Fruit fly (Drosophila melanogaster) whole organism, prepupa: Measurements from ENCODE around the gene Pph13.

Experiments
- Blimp-1 ChIP-seq: fragments of 200-800 bp; sonication (Bioruptor generic); optimal IDR thresholded peaks from 3 replicates; lab custom pipeline; 2017; ENCODE audit warnings: missing biosample characterization, missing genetic modification characterization, mild to moderate bottlenecking, moderate library complexity, missing genetic modification reagents
- CG10669 ChIP-seq: fragments of 200-800 bp; sonication (Bioruptor generic); optimal IDR thresholded peaks from 3 replicates; lab custom pipeline; 2018; ENCODE audit warnings: missing biosample characterization, mild to moderate bottlenecking, missing genetic modification characterization, moderate library complexity
- CG11294 ChIP-seq: fragments of 200-800 bp; sonication (Bioruptor generic); IDR thresholded peaks from 2 replicates; pipeline ENCODE4 v1.3.6; 2022; ENCODE audit warnings: missing biosample characterization, missing genetic modification characterization
- CG11762 ChIP-seq: fragments of 200-800 bp; sonication (Bioruptor generic); optimal IDR thresholded peaks from 3 replicates; lab custom pipeline; 2016; ENCODE audit warnings: missing biosample characterization, missing genetic modification characterization; ENCODE audit not compliant: insufficient read depth
- CG11902 ChIP-seq: fragments of 200-800 bp; sonication (Bioruptor generic); optimal IDR thresholded peaks from 3 replicates; lab custom pipeline; 2016; ENCODE audit warnings: missing biosample characterization, missing genetic modification characterization
- CG1621 ChIP-seq: fragments of 200-800 bp; sonication (Bioruptor generic); optimal IDR thresholded peaks from 3 replicates; lab custom pipeline; 2018; ENCODE audit warnings: missing biosample characterization, mild to moderate bottlenecking, missing genetic modification characterization
- CG16779 ChIP-seq: fragments of 200-800 bp; sonication (Bioruptor generic); optimal IDR thresholded peaks from 3 replicates; lab custom pipeline; 2017; ENCODE audit warnings: missing biosample characterization, mild to moderate bottlenecking, missing genetic modification characterization
- CG3032 ChIP-seq: fragments of 200-800 bp; optimal IDR thresholded peaks from 2 replicates; lab custom pipeline; 2019; ENCODE audit warnings: missing biosample characterization, mild to moderate bottlenecking, missing genetic modification characterization, moderate library complexity
- CG31627 ChIP-seq: fragments of 200-800 bp; sonication (Bioruptor generic); optimal IDR thresholded peaks from 3 replicates; lab custom pipeline; 2016; ENCODE audit warnings: missing biosample characterization, missing genetic modification characterization
- CG34406 ChIP-seq: fragments of 200-800 bp; sonication (Bioruptor generic); optimal IDR thresholded peaks from 3 replicates; lab custom pipeline; 2016; ENCODE audit warnings: missing biosample characterization, missing genetic modification characterization
- CG3919 ChIP-seq: fragments of 200-800 bp; sonication (Bioruptor generic); optimal IDR thresholded peaks from 3 replicates; lab custom pipeline; 2016; ENCODE audit warnings: missing biosample characterization, missing genetic modification characterization
- CG4318 ChIP-seq: fragments of 200-800 bp; sonication (Bioruptor generic); optimal IDR thresholded peaks from 3 replicates; lab custom pipeline; 2017; ENCODE audit warnings: missing biosample characterization, mild to moderate bottlenecking, missing genetic modification characterization
- CG6792 ChIP-seq: fragments of 200-800 bp; sonication (Bioruptor generic); optimal IDR thresholded peaks from 3 replicates; lab custom pipeline; 2016; ENCODE audit warnings: missing biosample characterization, missing genetic modification characterization
- CG6808 ChIP-seq: fragments of 200-800 bp; sonication (Bioruptor generic); optimal IDR thresholded peaks from 3 replicates; lab custom pipeline; 2017; ENCODE audit warnings: missing biosample characterization, missing genetic modification characterization, mild to moderate bottlenecking, moderate library complexity, missing genetic modification reagents
- CG6854 ChIP-seq: fragments of 200-800 bp; sonication (Bioruptor generic); optimal IDR thresholded peaks from 2 replicates; lab custom pipeline; 2017; ENCODE audit warnings: missing biosample characterization, mild to moderate bottlenecking, missing genetic modification characterization
- CG7368 ChIP-seq: fragments of 200-800 bp; sonication (Bioruptor generic); optimal IDR thresholded peaks from 3 replicates; lab custom pipeline; 2016; ENCODE audit warnings: missing biosample characterization, missing genetic modification characterization
- CG8119 ChIP-seq: fragments of 200-800 bp; sonication (Bioruptor generic); IDR thresholded peaks from 3 replicates; pipeline ENCODE4 v1.3.6; 2022; ENCODE audit warnings: missing biosample characterization, missing genetic modification characterization
- CG8632 ChIP-seq: fragments of 200-800 bp; sonication (Bioruptor generic); optimal IDR thresholded peaks from 3 replicates; lab custom pipeline; 2016; ENCODE audit warnings: missing biosample characterization, missing genetic modification characterization
- CG9139 ChIP-seq: fragments of 200-800 bp; sonication (Bioruptor generic); optimal IDR thresholded peaks from 3 replicates; lab custom pipeline; 2017; ENCODE audit warnings: missing biosample characterization, mild to moderate bottlenecking, missing genetic modification characterization
- Eip78C ChIP-seq: fragments of 200-800 bp; sonication (Bioruptor generic); peaks from one replicate; lab custom pipeline; 2016; ENCODE audit warnings: missing biosample characterization, missing genetic modification characterization
- Eip93F ChIP-seq: fragments of 200-800 bp; sonication (Bioruptor generic); optimal IDR thresholded peaks from 2 replicates; lab custom pipeline; 2016; ENCODE audit warnings: missing biosample characterization, mild to moderate bottlenecking, missing genetic modification characterization
- Ets21C ChIP-seq: fragments of 200-800 bp; sonication (Bioruptor generic); optimal IDR thresholded peaks from 3 replicates; lab custom pipeline; 2016; ENCODE audit warnings: missing biosample characterization, missing genetic modification characterization
- Ets96B ChIP-seq: fragments of 200-800 bp; optimal IDR thresholded peaks from 2 replicates; lab custom pipeline; 2019; ENCODE audit warnings: missing biosample characterization, mild to moderate bottlenecking, missing genetic modification characterization, moderate library complexity
- Hr4 ChIP-seq: fragments of 200-800 bp; sonication (Bioruptor generic); optimal IDR thresholded peaks from 3 replicates; lab custom pipeline; 2016; ENCODE audit warnings: missing biosample characterization, missing genetic modification characterization
- Met ChIP-seq: fragments of 200-800 bp; sonication (Bioruptor generic); optimal IDR thresholded peaks from 3 replicates; lab custom pipeline; 2016; ENCODE audit warnings: missing biosample characterization, missing genetic modification characterization
- OdsH ChIP-seq: fragments of 200-800 bp; sonication (Bioruptor generic); optimal IDR thresholded peaks from 3 replicates; lab custom pipeline; 2016; ENCODE audit warnings: missing biosample characterization, missing genetic modification characterization
- Smox ChIP-seq: fragments of 200-800 bp; sonication (Bioruptor generic); optimal IDR thresholded peaks from 3 replicates; lab custom pipeline; 2016; ENCODE audit warnings: missing biosample characterization, missing genetic modification characterization
- Sox102F ChIP-seq: fragments of 200-800 bp; sonication (Bioruptor generic); optimal IDR thresholded peaks from 2 replicates; lab custom pipeline; 2016; ENCODE audit warnings: missing biosample characterization, mild to moderate bottlenecking, missing genetic modification characterization
- Sox14 ChIP-seq: fragments of 200-800 bp; sonication (Bioruptor generic); optimal IDR thresholded peaks from 3 replicates; lab custom pipeline; 2016; ENCODE audit warnings: missing biosample characterization, missing genetic modification characterization
- Sox15 ChIP-seq: fragments of 200-800 bp; sonication (Bioruptor generic); optimal IDR thresholded peaks from 3 replicates; lab custom pipeline; 2016; ENCODE audit warnings: missing biosample characterization, missing genetic modification characterization
- achi ChIP-seq: fragments of 200-800 bp; sonication (Bioruptor generic); optimal IDR thresholded peaks from 3 replicates; lab custom pipeline; 2016; ENCODE audit warnings: missing biosample characterization, missing genetic modification characterization
- acj6 ChIP-seq: fragments of 200-800 bp; sonication (Bioruptor generic); optimal IDR thresholded peaks from 3 replicates; lab custom pipeline; 2016; ENCODE audit warnings: missing biosample characterization, missing genetic modification characterization
- cyc ChIP-seq: fragments of 200-800 bp; sonication (Bioruptor generic); optimal IDR thresholded peaks from 3 replicates; lab custom pipeline; 2016; ENCODE audit warnings: missing biosample characterization, missing genetic modification characterization
- dac ChIP-seq: fragments of 200-800 bp; sonication (Bioruptor generic); optimal IDR thresholded peaks from 2 replicates; lab custom pipeline; 2017; ENCODE audit warnings: missing biosample characterization, mild to moderate bottlenecking, missing genetic modification characterization
- dsx ChIP-seq: fragments of 200-800 bp; optimal IDR thresholded peaks from 3 replicates; lab custom pipeline; 2019; ENCODE audit warnings: missing biosample characterization, mild to moderate bottlenecking, missing genetic modification characterization, moderate library complexity; ENCODE audit not compliant: poor library complexity, severe bottlenecking
- eg ChIP-seq: fragments of 200-800 bp; sonication (Bioruptor generic); IDR thresholded peaks from 3 replicates; pipeline ENCODE4 v1.3.6; 2022; ENCODE audit warnings: missing biosample characterization, missing genetic modification characterization
- fd59A ChIP-seq: fragments of 200-800 bp; sonication (Bioruptor generic); optimal IDR thresholded peaks from 2 replicates; lab custom pipeline; 2017; ENCODE audit warnings: missing biosample characterization, mild to moderate bottlenecking, missing genetic modification characterization, missing genetic modification reagents
- fd85E ChIP-seq: fragments of 200-800 bp; sonication (Bioruptor generic); optimal IDR thresholded peaks from 3 replicates; lab custom pipeline; 2016; ENCODE audit warnings: missing biosample characterization, missing genetic modification characterization
- fkh ChIP-seq: fragments of 200-800 bp; sonication (Bioruptor generic); optimal IDR thresholded peaks from 3 replicates; lab custom pipeline; 2017; ENCODE audit warnings: missing biosample characterization, mild to moderate bottlenecking, missing genetic modification characterization, moderate library complexity
- lz ChIP-seq: fragments of 200-800 bp; sonication (Bioruptor generic); optimal IDR thresholded peaks from 3 replicates; lab custom pipeline; 2016; ENCODE audit warnings: missing biosample characterization, missing genetic modification characterization
- net ChIP-seq: fragments of 200-800 bp; sonication (Bioruptor generic); optimal IDR thresholded peaks from 3 replicates; lab custom pipeline; 2016; ENCODE audit warnings: missing biosample characterization, missing genetic modification characterization
- pdm3 ChIP-seq: fragments of 200-800 bp; sonication (Bioruptor generic); optimal IDR thresholded peaks from 3 replicates; lab custom pipeline; 2016; ENCODE audit warnings: missing biosample characterization, missing genetic modification characterization
- spab ChIP-seq: fragments of 200-800 bp; sonication (Bioruptor generic); optimal IDR thresholded peaks from 2 replicates; lab custom pipeline; 2017; ENCODE audit warnings: missing biosample characterization, mild to moderate bottlenecking, missing genetic modification characterization, missing genetic modification reagents
- ss ChIP-seq, 2 experiments: fragments of 200-800 bp; sonication (Bioruptor generic); optimal IDR thresholded peaks; 2 replicates in 1 of 2; 3 replicates in 1 of 2; lab custom pipeline; 2017 to 2018; ENCODE audit warnings: mild to moderate bottlenecking in 2 of 2, missing biosample characterization in 2 of 2, missing genetic modification characterization in 2 of 2, moderate library complexity in 1 of 2
- svp ChIP-seq: fragments of 200-800 bp; sonication (Bioruptor generic); peaks from one replicate; lab custom pipeline; 2016; ENCODE audit warnings: missing biosample characterization, missing genetic modification characterization
- vri ChIP-seq: fragments of 200-800 bp; sonication (Bioruptor generic); optimal IDR thresholded peaks from 3 replicates; lab custom pipeline; 2016; ENCODE audit warnings: missing biosample characterization, mild to moderate bottlenecking, missing genetic modification characterization

Gene Pph13

DNA sequence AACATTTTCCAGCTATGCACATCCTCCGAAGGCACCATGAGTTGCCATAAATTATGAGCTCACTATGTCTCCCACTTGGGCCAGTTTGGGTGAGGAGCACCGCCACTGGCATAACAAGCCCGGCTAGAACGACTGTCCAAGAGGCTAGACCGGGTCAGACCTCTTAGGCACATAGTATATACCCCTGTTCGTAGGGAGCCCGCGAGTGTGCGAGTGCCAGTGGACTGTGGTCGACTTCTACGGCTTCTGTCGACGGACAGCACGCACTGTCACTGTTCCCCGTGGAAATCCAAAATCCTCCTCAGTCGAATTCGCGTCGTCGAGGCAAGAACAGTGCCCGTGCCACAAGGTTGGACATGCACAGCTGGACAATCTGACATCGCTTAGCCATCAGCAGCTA is at the start of gene Pph13:
Gene Pph13 (plus strand): TSS at position 301 of the 400 bp plus-strand sequence.
- TF ChIP-seq CG9139 (GFP tag; lab: Kevin White, UChicago) (no peak), Sox15 (GFP tag; lab: Kevin White, UChicago) (no peak), CG4318 (no peak), Sox14 (GFP tag; lab: Kevin White, UChicago) (no peak), net (GFP tag; lab: Kevin White, UChicago) (no peak), Eip78C (GFP tag; lab: Kevin White, UChicago) (no peak), CG1621 (no peak), CG11902 (no peak), CG31627 (no peak), Met (GFP tag; lab: Kevin White, UChicago) (no peak), OdsH (GFP tag; lab: Kevin White, UChicago) (no peak)
- TF ChIP-seq, all 60 proteins: peak for 0

DNA sequence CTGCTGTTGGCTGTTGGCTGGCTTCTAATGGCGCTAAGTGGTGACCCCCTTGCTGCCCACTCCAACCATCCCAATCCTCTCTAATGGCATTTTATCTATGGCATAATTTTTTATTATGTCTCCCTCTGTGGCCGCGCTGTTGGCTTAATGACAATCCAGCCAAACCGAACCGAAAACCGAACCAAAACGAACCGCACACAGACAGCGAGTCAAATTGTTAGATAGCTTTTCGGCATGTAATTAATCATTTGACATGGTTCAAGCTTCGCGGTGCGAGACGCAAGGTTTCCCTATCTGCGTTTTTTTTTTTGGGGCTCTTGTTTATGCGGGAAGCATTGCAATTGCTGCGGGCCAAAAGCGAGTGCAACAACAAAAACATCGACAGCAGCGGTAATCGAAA is 49.6 kb upstream of the Pph13 start:
- TF ChIP-seq svp: peak; percentile 51
- peak; percentile 10 for TF ChIP-seq vri (GFP tag; lab: Kevin White, UChicago)
- TF ChIP-seq Sox14 (GFP tag; lab: Kevin White, UChicago): no peak
- no peak for TF ChIP-seq CG34406 (GFP tag; lab: Kevin White, UChicago)

DNA sequence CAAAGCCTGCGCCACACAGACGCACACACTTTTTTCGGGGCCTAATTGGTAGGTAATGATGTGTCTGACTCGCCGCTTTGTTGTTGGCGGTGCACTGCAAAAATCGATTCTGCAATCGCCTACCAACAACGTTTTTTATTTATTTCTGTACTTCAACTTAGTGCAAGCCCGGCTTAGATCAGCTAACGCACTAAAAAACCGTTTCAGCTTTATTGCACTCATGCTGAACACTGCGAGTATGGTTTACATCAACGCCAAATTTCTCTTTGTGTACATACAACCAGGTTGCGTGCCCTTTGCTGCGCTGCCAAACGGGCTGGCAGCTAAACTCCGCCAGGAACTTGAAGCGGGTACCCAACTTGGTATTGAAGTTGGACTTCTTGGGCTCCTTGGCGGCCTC is 47.0 kb upstream of the Pph13 start:
- TF ChIP-seq CG1621 (peak; percentile 67), CG3032 (tag; lab: Kevin White, UChicago) (peak; percentile 25), eg (no peak), lz (peak; percentile 93), Sox15 (GFP tag; lab: Kevin White, UChicago) (peak; percentile 71), Smox (peak; percentile 92), Blimp-1 (GFP tag; lab: Kevin White, UChicago) (peak; percentile 71), vri (GFP tag; lab: Kevin White, UChicago) (peak; percentile 96), CG34406 (GFP tag; lab: Kevin White, UChicago) (peak; percentile 72), Eip93F (GFP tag; lab: Kevin White, UChicago) (peak; percentile 96), ss (GFP tag; optimal IDR thresholded peaks at IDR 0.05; lab: Kevin White, UChicago) (peak; percentile 60 to 73), CG16779 (tag; lab: Kevin White, UChicago) (peak; percentile 66), CG8632 (GFP tag; lab: Kevin White, UChicago) (peak; percentile 68), achi (GFP tag; lab: Kevin White, UChicago) (peak; percentile 73), CG11294 (GFP tag; lab: Robert Waterston, UW) (no peak), Hr4 (GFP tag; lab: Kevin White, UChicago) (no peak), OdsH (GFP tag; lab: Kevin White, UChicago) (peak; percentile 89), CG31627 (peak; percentile 96), fd85E (GFP tag; lab: Kevin White, UChicago) (peak; percentile 41), CG6792 (peak; percentile 91), dac (GFP tag; lab: Kevin White, UChicago) (no peak), spab (peak; percentile 41), CG6808 (GFP tag; lab: Kevin White, UChicago) (peak; percentile 38), acj6 (peak; percentile 81), Sox14 (GFP tag; lab: Kevin White, UChicago) (peak; percentile 91), CG10669 (GFP tag; lab: Kevin White, UChicago) (peak; percentile 51), net (GFP tag; lab: Kevin White, UChicago) (peak; percentile 82), CG4318 (no peak), fd59A (GFP tag; lab: Kevin White, UChicago) (peak; percentile 74), pdm3 (peak; percentile 89), cyc (GFP tag; lab: Kevin White, UChicago) (peak; percentile 94), svp (peak; percentile 98), CG3919 (GFP tag; lab: Kevin White, UChicago) (peak; percentile 87), CG6854 (peak; percentile 91), fkh (GFP tag; lab: Kevin White, UChicago) (no peak), CG7368 (peak; percentile 75), CG8119 (GFP tag; lab: Robert Waterston, UW) (0 out of 3 replicates have a peak, but pooled peaks have one; percentile 44), dsx (peak; percentile 61), Ets96B (tag; lab: Kevin White, UChicago) (peak; percentile 64), Ets21C (GFP tag; lab: Kevin White, UChicago) (no peak), Sox102F (GFP tag; lab: Kevin White, UChicago) (peak; percentile 97), CG11762 (peak; percentile 29)
